Fruit fly (Drosophila melanogaster) whole organism, embryonic: ENCODE results near the gene Cyp4d21.
A peak's percentile ranks its signal among the peaks of the same experiment; 100 is the strongest.

Experiments
- Bteb2 ChIP-seq: fragments of 200-800 bp; sonication (Bioruptor generic); optimal IDR thresholded peaks from 2 replicates; lab custom pipeline; 2016; ENCODE audit warnings: missing biosample characterization, missing genetic modification characterization
- CG13775 ChIP-seq: fragments of 200-800 bp; sonication (Bioruptor generic); optimal IDR thresholded peaks from 3 replicates; lab custom pipeline; 2017; ENCODE audit warnings: missing biosample characterization, mild to moderate bottlenecking, missing genetic modification characterization
- CG14965 ChIP-seq: fragments of 200-800 bp; sonication (Bioruptor generic); optimal IDR thresholded peaks from 2 replicates; lab custom pipeline; 2016; ENCODE audit warnings: missing biosample characterization, missing genetic modification characterization, borderline replicate concordance
- CG15011 ChIP-seq: fragments of 200-800 bp; sonication (Bioruptor generic); optimal IDR thresholded peaks from 3 replicates; lab custom pipeline; 2018; ENCODE audit warnings: missing biosample characterization, mild to moderate bottlenecking, missing genetic modification characterization
- CG15073 ChIP-seq: fragments of 200-800 bp; sonication (Bioruptor generic); optimal IDR thresholded peaks from 2 replicates; lab custom pipeline; 2016; ENCODE audit warnings: missing biosample characterization, missing genetic modification characterization
- CG15479 ChIP-seq: fragments of 200-800 bp; sonication (Bioruptor generic); optimal IDR thresholded peaks from 3 replicates; lab custom pipeline; 2019; ENCODE audit warnings: missing biosample characterization, mild to moderate bottlenecking, missing genetic modification characterization, moderate library complexity
- CG1647 ChIP-seq: fragments of 200-800 bp; sonication (Bioruptor generic); optimal IDR thresholded peaks from 3 replicates; lab custom pipeline; 2016; ENCODE audit warnings: missing biosample characterization, missing genetic modification characterization
- CG17359 ChIP-seq: fragments of 200-800 bp; sonication (Bioruptor generic); optimal IDR thresholded peaks from 3 replicates; lab custom pipeline; 2018; ENCODE audit warnings: missing biosample characterization, mild to moderate bottlenecking, missing genetic modification characterization, moderate library complexity
- CG17829 ChIP-seq: fragments of 200-800 bp; optimal IDR thresholded peaks from 2 replicates; lab custom pipeline; 2019; ENCODE audit warnings: missing biosample characterization, mild to moderate bottlenecking, missing genetic modification characterization, moderate library complexity
- CG2116 ChIP-seq: fragments of 200-800 bp; sonication (Bioruptor generic); optimal IDR thresholded peaks from 3 replicates; lab custom pipeline; 2018; ENCODE audit warnings: missing biosample characterization, mild to moderate bottlenecking, missing genetic modification characterization
- CG2199 ChIP-seq: fragments of 200-800 bp; sonication (Bioruptor generic); IDR thresholded peaks from 3 replicates; pipeline ENCODE4 v1.3.6; 2022; ENCODE audit warnings: missing biosample characterization, missing genetic modification characterization
- CG2678 ChIP-seq: fragments of 200-800 bp; sonication (Bioruptor generic); optimal IDR thresholded peaks from 3 replicates; lab custom pipeline; 2019; ENCODE audit warnings: missing biosample characterization, mild to moderate bottlenecking, missing genetic modification characterization, moderate library complexity
- CG2712 ChIP-seq: fragments of 200-800 bp; optimal IDR thresholded peaks from 3 replicates; lab custom pipeline; 2019; ENCODE audit warnings: missing biosample characterization, mild to moderate bottlenecking, missing genetic modification characterization, moderate library complexity
- CG33557 ChIP-seq: fragments of 200-800 bp; sonication (Bioruptor generic); optimal IDR thresholded peaks from 2 replicates; lab custom pipeline; 2019; ENCODE audit warnings: missing biosample characterization, mild to moderate bottlenecking, missing genetic modification characterization, moderate library complexity
- CG34376 ChIP-seq: fragments of 200-800 bp; sonication (Bioruptor generic); optimal IDR thresholded peaks from 2 replicates; lab custom pipeline; 2018; ENCODE audit warnings: missing biosample characterization, mild to moderate bottlenecking, missing genetic modification characterization
- CG42726 ChIP-seq: fragments of 200-800 bp; sonication (Bioruptor generic); IDR thresholded peaks from 2 replicates; pipeline ENCODE4 v1.3.6; 2022; ENCODE audit warnings: missing biosample characterization, missing genetic modification characterization; ENCODE audit not compliant: partially characterized antibody
- CG6689 ChIP-seq: fragments of 200-800 bp; sonication (Bioruptor generic); IDR thresholded peaks from 2 replicates; pipeline ENCODE4 v1.3.6; 2022; ENCODE audit warnings: missing biosample characterization, missing genetic modification characterization
- CG7786 ChIP-seq: fragments of 200-800 bp; sonication (Bioruptor generic); optimal IDR thresholded peaks from 2 replicates; lab custom pipeline; 2016; ENCODE audit warnings: missing biosample characterization, missing genetic modification characterization
- CG8290 ChIP-seq, 3 experiments: fragments of 200-800 bp; sonication (Bioruptor generic); optimal IDR thresholded peaks; 2 replicates each; lab custom pipeline; 2016 to 2019; ENCODE audit warnings: missing biosample characterization in 3 of 3, missing genetic modification characterization in 3 of 3, mild to moderate bottlenecking in 2 of 3, moderate library complexity in 1 of 3
- CG9215 ChIP-seq: fragments of 200-800 bp; sonication (Bioruptor generic); IDR thresholded peaks from 2 replicates; pipeline ENCODE4 v1.3.6; 2022; ENCODE audit warnings: missing biosample characterization, missing genetic modification characterization
- CG9932 ChIP-seq: fragments of 200-800 bp; sonication (Bioruptor generic); IDR thresholded peaks from 2 replicates; pipeline ENCODE4 v1.3.6; 2022; ENCODE audit warnings: missing biosample characterization, missing genetic modification characterization
- Dbx ChIP-seq: fragments of 200-800 bp; sonication (Bioruptor generic); IDR thresholded peaks from 3 replicates; pipeline ENCODE4 v1.3.6; 2022; ENCODE audit warnings: missing biosample characterization, missing genetic modification characterization
- Deaf1 ChIP-seq: fragments of 200-800 bp; optimal IDR thresholded peaks from 3 replicates; lab custom pipeline; 2019; ENCODE audit warnings: missing biosample characterization, mild to moderate bottlenecking, missing genetic modification characterization, moderate library complexity
- Drgx ChIP-seq: fragments of 200-800 bp; sonication (Bioruptor generic); IDR thresholded peaks from 2 replicates; pipeline ENCODE4 v1.3.6; 2022; ENCODE audit warnings: missing biosample characterization, missing genetic modification characterization
- H15 ChIP-seq: fragments of 200-800 bp; sonication (Bioruptor generic); IDR thresholded peaks from 3 replicates; pipeline ENCODE4 v1.3.6; 2022; ENCODE audit warnings: missing biosample characterization, missing genetic modification characterization
- Nf-YC ChIP-seq: fragments of 200-800 bp; optimal IDR thresholded peaks from 3 replicates; lab custom pipeline; 2019; ENCODE audit warnings: missing biosample characterization, mild to moderate bottlenecking, missing genetic modification characterization, moderate library complexity
- aop ChIP-seq: fragments of 200-800 bp; sonication (Bioruptor generic); IDR thresholded peaks from 2 replicates; pipeline ENCODE4 v1.3.6; 2022; ENCODE audit warnings: missing biosample characterization, missing genetic modification characterization
- bab2 ChIP-seq: fragments of 200-800 bp; sonication (Bioruptor generic); optimal IDR thresholded peaks from 2 replicates; lab custom pipeline; 2016; ENCODE audit warnings: missing biosample characterization, missing genetic modification characterization
- crol ChIP-seq: fragments of 200-800 bp; sonication (Bioruptor generic); IDR thresholded peaks from 2 replicates; pipeline ENCODE4 v1.3.6; 2022; ENCODE audit warnings: missing biosample characterization, missing genetic modification characterization
- disco-r ChIP-seq: fragments of 200-800 bp; sonication (Bioruptor generic); optimal IDR thresholded peaks from 2 replicates; lab custom pipeline; 2016; ENCODE audit warnings: missing biosample characterization, missing genetic modification characterization
- gcm2 ChIP-seq: fragments of 200-800 bp; sonication (Bioruptor generic); optimal IDR thresholded peaks from 2 replicates; lab custom pipeline; 2016; ENCODE audit warnings: missing biosample characterization, missing genetic modification characterization
- gem ChIP-seq: fragments of 200-800 bp; sonication (Bioruptor generic); optimal IDR thresholded peaks from 2 replicates; lab custom pipeline; 2019; ENCODE audit warnings: missing biosample characterization, mild to moderate bottlenecking, missing genetic modification characterization, moderate library complexity
- grau ChIP-seq: fragments of 200-800 bp; optimal IDR thresholded peaks from 3 replicates; lab custom pipeline; 2019; ENCODE audit warnings: missing biosample characterization, mild to moderate bottlenecking, missing genetic modification characterization, moderate library complexity
- gsb-n ChIP-seq: fragments of 200-800 bp; sonication (Bioruptor generic); optimal IDR thresholded peaks from 3 replicates; lab custom pipeline; 2018; ENCODE audit warnings: missing biosample characterization, mild to moderate bottlenecking, missing genetic modification characterization
- jing ChIP-seq: fragments of 200-800 bp; sonication (Bioruptor generic); optimal IDR thresholded peaks from 2 replicates; lab custom pipeline; 2018; ENCODE audit warnings: missing biosample characterization, mild to moderate bottlenecking, missing genetic modification characterization
- kay ChIP-seq: fragments of 200-800 bp; sonication (Bioruptor generic); optimal IDR thresholded peaks from 2 replicates; lab custom pipeline; 2016; ENCODE audit warnings: missing biosample characterization, missing genetic modification characterization
- nom ChIP-seq: fragments of 200-800 bp; sonication (Bioruptor generic); optimal IDR thresholded peaks from 2 replicates; lab custom pipeline; 2017; ENCODE audit warnings: missing biosample characterization, missing genetic modification characterization, mild to moderate bottlenecking, moderate library complexity, missing genetic modification reagents
- onecut ChIP-seq: fragments of 200-800 bp; sonication (Bioruptor generic); IDR thresholded peaks from 2 replicates; pipeline ENCODE4 v1.3.6; 2022; ENCODE audit warnings: missing biosample characterization, missing genetic modification characterization
- org-1 ChIP-seq: fragments of 200-800 bp; sonication (Bioruptor generic); optimal IDR thresholded peaks from 2 replicates; lab custom pipeline; 2017; ENCODE audit warnings: missing biosample characterization, missing genetic modification characterization
- phol ChIP-seq: fragments of 200-800 bp; sonication (Bioruptor generic); optimal IDR thresholded peaks from 3 replicates; lab custom pipeline; 2018; ENCODE audit warnings: missing biosample characterization, mild to moderate bottlenecking, missing genetic modification characterization, moderate library complexity
- schlank ChIP-seq: fragments of 200-800 bp; sonication (Bioruptor generic); optimal IDR thresholded peaks from 2 replicates; lab custom pipeline; 2018; ENCODE audit warnings: missing biosample characterization, mild to moderate bottlenecking, missing genetic modification characterization
- scrt ChIP-seq: fragments of 200-800 bp; sonication (Bioruptor generic); optimal IDR thresholded peaks from 2 replicates; lab custom pipeline; 2018; ENCODE audit warnings: missing biosample characterization, mild to moderate bottlenecking, missing genetic modification characterization, moderate library complexity
- sr ChIP-seq: fragments of 200-800 bp; sonication (Bioruptor generic); IDR thresholded peaks from 3 replicates; pipeline ENCODE4 v1.3.6; 2022; ENCODE audit warnings: missing biosample characterization, missing genetic modification characterization
- stwl ChIP-seq: fragments of 200-800 bp; sonication (Bioruptor generic); optimal IDR thresholded peaks from 3 replicates; lab custom pipeline; 2018; ENCODE audit warnings: missing biosample characterization, mild to moderate bottlenecking, missing genetic modification characterization, moderate library complexity

Cyp4d21 gene

dm6 chr2L:7578880-7579279, 26.5 kb upstream of the Cyp4d21 start, which contains the start of gene RapGAP1:
Gene RapGAP1, minus strand, starts transcription at chr2L:7578980.
- TF ChIP-seq onecut (GFP tag; lab: Robert Waterston, UW) (no peak), Deaf1 (peak; percentile 15), org-1 (GFP tag; lab: Kevin White, UChicago) (no peak)

dm6 chr2L:7580676-7581253, 24.6 kb upstream of the Cyp4d21 start:
- TF ChIP-seq gem (tag; lab: Kevin White, UChicago) (peak; percentile 7), phol (tag; lab: Kevin White, UChicago) (peak; percentile 11), CG42726 (GFP tag; lab: Robert Waterston, UW) (0 out of 2 replicates have a peak, but pooled peaks have one; percentile 10), CG9932 (no peak), Nf-YC (tag; lab: Kevin White, UChicago) (no peak), CG2712 (tag; lab: Kevin White, UChicago) (peak; percentile 29), Drgx (GFP tag; lab: Robert Waterston, UW) (peak; percentile 29), crol (GFP tag; lab: Robert Waterston, UW) (0 out of 2 replicates have a peak, but pooled peaks have one; percentile 15), CG34376 (no peak)

- TF ChIP-seq CG13775 (no peak), Bteb2 (no peak), bab2 (GFP tag; lab: Kevin White, UChicago) (no peak), CG9215 (GFP tag; lab: Robert Waterston, UW) (no peak), grau (tag; lab: Kevin White, UChicago) (no peak), CG15073 (GFP tag; lab: Kevin White, UChicago) (no peak), CG15011 (GFP tag; lab: Kevin White, UChicago) (no peak), CG6689 (GFP tag; lab: Robert Waterston, UW) (no peak), CG14965 (GFP tag; lab: Kevin White, UChicago) (no peak), nom (GFP tag; lab: Kevin White, UChicago) (no peak), H15 (GFP tag; lab: Robert Waterston, UW) (no peak), gsb-n (tag; lab: Kevin White, UChicago) (no peak), kay (no peak), disco-r (GFP tag; lab: Kevin White, UChicago) (no peak), gcm2 (GFP tag; lab: Kevin White, UChicago) (no peak), CG17829 (tag; lab: Kevin White, UChicago) (no peak), jing (GFP tag; lab: Kevin White, UChicago) (no peak)
Measured at dm6 chr2L:7581624-7582023, 23.8 kb upstream of the Cyp4d21 start, which contains the start of gene Spn28B. Gene Spn28B, plus strand, starts transcription at chr2L:7581924.

- no peak for TF ChIP-seq CG8290 (GFP tag; optimal IDR thresholded peaks at IDR 0.05; lab: Kevin White, UChicago)
- TF ChIP-seq CG8290 (tag; optimal IDR thresholded peaks at IDR 0.05; lab: Kevin White, UChicago), result no peak
- TF ChIP-seq onecut (GFP tag; lab: Robert Waterston, UW), result peak; percentile 88
- peak; percentile 81 for TF ChIP-seq scrt (GFP tag; lab: Kevin White, UChicago)
- 0 out of 3 replicates have a peak, but pooled peaks have one; percentile 9 for TF ChIP-seq CG2199 (GFP tag; lab: Robert Waterston, UW)
Measured at dm6 chr2L:7587106-7587505, 18.3 kb upstream of the Cyp4d21 start.

dm6 chr2L:7592858-7593257, 12.5 kb upstream of the Cyp4d21 start:
- TF ChIP-seq aop (GFP tag; lab: Robert Waterston, UW) (no peak), schlank (no peak), CG17359 (tag; lab: Kevin White, UChicago) (no peak), CG1647 (GFP tag; lab: Kevin White, UChicago) (no peak), CG7786 (no peak), CG33557 (GFP tag; lab: Kevin White, UChicago) (no peak), sr (GFP tag; lab: Robert Waterston, UW) (no peak), CG2678 (tag; lab: Kevin White, UChicago) (no peak), stwl (tag; lab: Kevin White, UChicago) (peak; percentile 4), CG2116 (no peak), Dbx (GFP tag; lab: Robert Waterston, UW) (no peak), CG15479 (peak; percentile 24)
